Worm (Caenorhabditis elegans) whole organism, late embryonic: ENCODE measurements around the gene ZK816.3.

Experiments used
- ceh-45 ChIP-seq: fragments of 200-800 bp; sonication (Bioruptor generic); IDR thresholded peaks from 2 replicates; pipeline ENCODE4 v1.3.6; 2022; ENCODE audit warnings: missing genetic modification reagents, missing genetic modification characterization, missing compliant biosample characterization
- dve-1 ChIP-seq: sonication (generic microtip); optimal IDR thresholded peaks from 2 replicates; lab custom pipeline; 2017; ENCODE audit warnings: antibody characterized with exemption, mild to moderate bottlenecking, missing genetic modification characterization, missing compliant biosample characterization
- fkh-10 ChIP-seq: fragments of 150-350 bp; optimal IDR thresholded peaks from 2 replicates; lab custom pipeline; 2014; ENCODE audit warnings: missing biosample characterization, missing genetic modification reagents, missing genetic modification characterization
- nhr-11 ChIP-seq: fragments of 150-350 bp; optimal IDR thresholded peaks from 2 replicates; lab custom pipeline; 2014; ENCODE audit warnings: missing biosample characterization, missing genetic modification characterization
- pha-4 ChIP-seq: fragments of 150-350 bp; optimal IDR thresholded peaks from 2 replicates; lab custom pipeline; 2018; ENCODE audit warnings: missing biosample characterization, missing genetic modification reagents, missing genetic modification characterization
- rnt-1 ChIP-seq: sonication (generic microtip); optimal IDR thresholded peaks from 2 replicates; lab custom pipeline; 2016; ENCODE audit warnings: missing genetic modification characterization, missing compliant biosample characterization
- sdc-2 ChIP-seq: sonication (generic microtip); optimal IDR thresholded peaks from 2 replicates; lab custom pipeline; 2016; ENCODE audit warnings: missing genotype, missing genetic modification characterization, missing compliant biosample characterization
- sox-2 ChIP-seq: fragments of 200-800 bp; sonication (Bioruptor generic); IDR thresholded peaks from 2 replicates; pipeline ENCODE4 v1.3.6; 2022; ENCODE audit warnings: missing genetic modification reagents, missing genetic modification characterization, missing compliant biosample characterization
- tbx-2 ChIP-seq: sonication (generic microtip); optimal IDR thresholded peaks from 2 replicates; lab custom pipeline; 2016; ENCODE audit warnings: missing genetic modification characterization, missing compliant biosample characterization
- unc-86 ChIP-seq: sonication (generic microtip); optimal IDR thresholded peaks from 2 replicates; lab custom pipeline; 2016; ENCODE audit warnings: missing genetic modification characterization, missing compliant biosample characterization
- zip-5 ChIP-seq: sonication (generic microtip); optimal IDR thresholded peaks from 2 replicates; lab custom pipeline; 2016; ENCODE audit warnings: missing genetic modification characterization, missing compliant biosample characterization

ce11 chrX:3362378-3362777 lies 14.2 kb downstream of the ZK816.3 start, which contains the start of gene dhs-26:
- TF ChIP-seq ceh-45 (GFP tag; lab: Robert Waterston, UW) (no peak), sox-2 (GFP tag; lab: Robert Waterston, UW) (no peak), sdc-2 (no peak), pha-4 (tag; lab: Kevin White, UChicago) (no peak), dve-1 (no peak), rnt-1 (no peak), nhr-11 (tag; lab: Kevin White, UChicago) (no peak), tbx-2 (tag; lab: Kevin White, UChicago) (no peak), fkh-10 (GFP tag; lab: Kevin White, UChicago) (no peak), zip-5 (tag; lab: Kevin White, UChicago) (no peak), unc-86 (tag; lab: Kevin White, UChicago) (no peak)
